Fruit fly (Drosophila melanogaster): ENCODE measurements around the gene Vha68-2.
A peak's percentile ranks its signal among the peaks of the same experiment; 100 is the strongest.

Vha68-2 gene

dm6 chr2L:12974045-12974539, at the start of gene Vha68-2 (continued):
- TF ChIP-seq CG2875 (GFP tag; optimal IDR thresholded peaks at IDR 0.05) (peak; percentile 50), CG11696 (GFP tag; IDR thresholded peaks at IDR 0.05) (no peak), az2 (GFP tag; optimal IDR thresholded peaks at IDR 0.05) (peak; percentile 36), CG14441 (GFP tag; IDR thresholded peaks at IDR 0.05) (no peak), Dek (tag; optimal IDR thresholded peaks at IDR 0.05) (peak; percentile 56), mam (GFP tag; optimal IDR thresholded peaks at IDR 0.05) (peak; percentile 59), CG8290 (GFP tag; optimal IDR thresholded peaks at IDR 0.05) (no peak), CG8290 (tag; optimal IDR thresholded peaks at IDR 0.05) (peak in 1 of 2 experiments; percentile 87), CG9876 (GFP tag; optimal IDR thresholded peaks at IDR 0.05) (peak; percentile 28), Max (GFP tag; optimal IDR thresholded peaks at IDR 0.05) (no peak), CG7745 (tag; optimal IDR thresholded peaks at IDR 0.05) (no peak), dati (GFP tag; IDR thresholded peaks at IDR 0.05) (no peak), CG17912 (GFP tag; optimal IDR thresholded peaks at IDR 0.05) (peak; percentile 82), sr (GFP tag; IDR thresholded peaks at IDR 0.05) (no peak), cato (GFP tag; optimal IDR thresholded peaks at IDR 0.05; ENCODE audit: borderline replicate concordance) (peak; percentile 22), CG10431 (GFP tag; optimal IDR thresholded peaks at IDR 0.05) (peak; percentile 58), CG6254 (GFP tag; optimal IDR thresholded peaks at IDR 0.05) (no peak), Nf-YA (GFP tag; IDR thresholded peaks at IDR 0.05) (no peak), hth (optimal IDR thresholded peaks at IDR 0.05) (no peak), pfk (GFP tag; optimal IDR thresholded peaks at IDR 0.05) (peak; percentile 19), ci (GFP tag; IDR thresholded peaks at IDR 0.05) (peak; percentile 92), CG15011 (GFP tag; optimal IDR thresholded peaks at IDR 0.05) (no peak), CG18262 (tag; optimal IDR thresholded peaks at IDR 0.05) (no peak), Mad (GFP tag; optimal IDR thresholded peaks at IDR 0.05) (peak; percentile 50), HLH3B (GFP tag; IDR thresholded peaks at IDR 0.05) (peak; percentile 65), CG31224 (GFP tag; IDR thresholded peaks at IDR 0.05) (no peak), CG12391 (tag; optimal IDR thresholded peaks at IDR 0.05) (peak; percentile 67), CG13894 (tag; optimal IDR thresholded peaks at IDR 0.05) (peak; percentile 15), CG10321 (GFP tag; IDR thresholded peaks at IDR 0.05) (no peak), pho (GFP tag; optimal IDR thresholded peaks at IDR 0.05) (peak; percentile 10), CG13775 (GFP tag; optimal IDR thresholded peaks at IDR 0.05) (peak; percentile 44), Hsf (GFP tag; optimal IDR thresholded peaks at IDR 0.05) (peak; percentile 56), unc-4 (GFP tag; IDR thresholded peaks at IDR 0.05; ENCODE audit: partially characterized antibody) (0 out of 2 replicates have a peak, but pooled peaks have one; percentile 33), HmgZ (tag; optimal IDR thresholded peaks at IDR 0.05) (peak; percentile 76), twi (tag; optimal IDR thresholded peaks at IDR 0.05) (no peak), nerfin-2 (GFP tag; IDR thresholded peaks at IDR 0.05; ENCODE audit: partially characterized antibody) (0 out of 2 replicates have a peak, but pooled peaks have one; percentile 36), hbn (GFP tag; IDR thresholded peaks at IDR 0.05; ENCODE audit: partially characterized antibody) (no peak), CG34376 (GFP tag; optimal IDR thresholded peaks at IDR 0.05) (peak; percentile 12), Kr (GFP tag; optimal IDR thresholded peaks at IDR 0.05) (no peak), bigmax (GFP tag; optimal IDR thresholded peaks at IDR 0.05) (peak; percentile 14), insv (GFP tag; optimal IDR thresholded peaks at IDR 0.05) (peak in 1 of 2 experiments; percentile 47), CG11247 (GFP tag; IDR thresholded peaks at IDR 0.05) (peak; percentile 76; the same call in 1 of the 2 replicates), Atf-2 (GFP tag; optimal IDR thresholded peaks at IDR 0.05) (peak; percentile 25), CG17829 (tag; optimal IDR thresholded peaks at IDR 0.05) (no peak), CG12942 (GFP tag; optimal IDR thresholded peaks at IDR 0.05) (no peak), Dp (GFP tag; optimal IDR thresholded peaks at IDR 0.05) (peak; percentile 33), zen2 (GFP tag; IDR thresholded peaks at IDR 0.05; ENCODE audit: partially characterized antibody) (0 out of 3 replicates have a peak, but pooled peaks have one; percentile 26), slou (GFP tag; optimal IDR thresholded peaks at IDR 0.05) (no peak), Abd-B (GFP tag; optimal IDR thresholded peaks at IDR 0.05) (no peak), CG7839 (tag; optimal IDR thresholded peaks at IDR 0.05) (no peak), CG12744 (GFP tag; optimal IDR thresholded peaks at IDR 0.05) (peak; percentile 44)

Data from whole organism, embryonic.